Worm (Caenorhabditis elegans): ENCODE measurements around the gene T05C7.4.

DNA sequence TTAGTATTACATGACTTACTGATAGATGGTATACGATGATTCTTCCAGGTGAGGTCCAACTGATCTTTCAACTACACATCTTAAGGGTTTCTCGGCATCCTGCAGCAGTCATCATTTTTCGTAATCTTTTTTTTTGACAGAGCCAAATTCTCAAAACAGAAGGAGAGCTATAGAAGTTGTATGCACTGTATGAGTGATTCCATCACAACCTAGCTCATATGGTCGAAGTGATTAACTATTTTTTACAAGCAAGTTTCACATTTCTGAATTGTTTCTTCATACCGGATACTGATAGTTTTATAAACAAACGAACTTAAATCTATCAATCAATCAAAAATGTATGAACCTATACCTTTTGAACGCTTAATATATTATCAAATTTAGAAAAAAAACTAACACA, 5.4 kb upstream of the T05C7.4 start, which contains the start of gene T05C7.5:
- TF ChIP-seq ceh-16 (tag; optimal IDR thresholded peaks at IDR 0.05) (no peak), elt-1 (tag; optimal IDR thresholded peaks at IDR 0.05) (no peak), ceh-82 (tag; optimal IDR thresholded peaks at IDR 0.05) (no peak), nhr-25 (tag; optimal IDR thresholded peaks at IDR 0.05) (no peak), nhr-12 (tag; optimal IDR thresholded peaks at IDR 0.05) (no peak), zag-1 (tag; optimal IDR thresholded peaks at IDR 0.05) (no peak), peb-1 (tag; optimal IDR thresholded peaks at IDR 0.05) (no peak), unc-39 (tag; optimal IDR thresholded peaks at IDR 0.05) (no peak), lin-13 (GFP tag; optimal IDR thresholded peaks at IDR 0.05) (no peak), ZK546.5 (tag; optimal IDR thresholded peaks at IDR 0.05) (no peak), nhr-11 (tag; optimal IDR thresholded peaks at IDR 0.05) (no peak)

All from whole organism, L2 larva.